Worm (Caenorhabditis elegans) whole organism, L4/young adult: ENCODE results near the gene srx-29.

Experiments
- W03F9.2 ChIP-seq: fragments of 150-350 bp; optimal IDR thresholded peaks from 2 replicates; lab custom pipeline; 2014; ENCODE audit warnings: missing biosample characterization, missing genetic modification characterization
- dao-5 ChIP-seq: sonication (generic microtip); optimal IDR thresholded peaks from 2 replicates; lab custom pipeline; 2016; ENCODE audit warnings: missing genotype, missing genetic modification characterization, moderate library complexity, missing compliant biosample characterization
- him-1 ChIP-seq: sonication (generic microtip); optimal IDR thresholded peaks from 2 replicates; lab custom pipeline; 2016; ENCODE audit warnings: missing genotype, missing genetic modification reagents, missing genetic modification characterization, missing compliant biosample characterization

DNA sequence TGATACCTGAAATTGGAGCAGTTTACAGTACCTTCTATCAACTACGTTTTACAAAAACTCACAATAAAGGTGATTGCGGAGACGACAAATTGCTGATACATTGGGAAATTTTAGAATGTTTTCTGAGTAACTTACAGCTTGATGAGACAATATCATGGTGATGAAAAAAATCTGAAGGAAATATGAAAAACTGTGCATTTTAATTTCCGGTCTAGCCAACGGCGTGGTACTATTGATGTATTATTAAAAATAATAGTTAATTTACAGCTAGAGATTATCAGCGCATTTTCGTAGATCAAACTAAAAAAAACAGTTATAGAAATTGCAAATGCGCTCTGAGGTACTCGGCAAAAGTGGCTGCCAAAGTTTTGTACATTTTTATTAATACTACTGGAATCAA lies at the start of gene srx-29:
- TF ChIP-seq dao-5 (tag; lab: Kevin White, UChicago) (no peak), him-1 (tag; lab: Kevin White, UChicago) (no peak), W03F9.2 (tag; lab: Kevin White, UChicago) (no peak)
